Fruit fly (Drosophila melanogaster) whole organism, larva: ENCODE data around the gene Ac76E.

Experiments
- noc ChIP-seq: fragments of 200-800 bp; sonication (Bioruptor generic); optimal IDR thresholded peaks from 3 replicates; lab custom pipeline; 2019; ENCODE audit warnings: missing biosample characterization, mild to moderate bottlenecking, missing genetic modification characterization, moderate library complexity

Gene Ac76E

DNA sequence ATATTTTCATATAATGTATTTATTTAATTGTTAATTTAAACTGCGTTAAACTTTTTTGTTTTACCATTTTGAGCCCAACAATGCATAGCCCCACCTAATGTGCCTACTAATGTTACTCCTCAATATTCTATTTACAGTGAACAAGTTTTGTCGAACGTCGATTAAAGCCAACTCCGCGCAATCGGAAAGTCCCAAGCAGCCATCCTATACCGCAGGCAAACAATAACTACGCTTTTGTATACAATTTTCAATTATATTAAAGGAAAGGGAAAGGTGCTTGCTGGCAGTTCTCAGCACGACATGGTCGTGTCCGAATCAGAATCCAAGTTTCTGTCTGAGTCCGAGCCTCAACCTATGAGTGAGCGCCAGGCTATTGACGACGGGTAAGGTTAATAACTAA is 42.3 kb downstream of the Ac76E start, which contains the start of gene CG17732:
Gene CG17732, plus strand, starts transcription at position 301 of the 400 bp plus-strand sequence.
- no peak for TF ChIP-seq noc (tag; lab: Kevin White, UChicago)

DNA sequence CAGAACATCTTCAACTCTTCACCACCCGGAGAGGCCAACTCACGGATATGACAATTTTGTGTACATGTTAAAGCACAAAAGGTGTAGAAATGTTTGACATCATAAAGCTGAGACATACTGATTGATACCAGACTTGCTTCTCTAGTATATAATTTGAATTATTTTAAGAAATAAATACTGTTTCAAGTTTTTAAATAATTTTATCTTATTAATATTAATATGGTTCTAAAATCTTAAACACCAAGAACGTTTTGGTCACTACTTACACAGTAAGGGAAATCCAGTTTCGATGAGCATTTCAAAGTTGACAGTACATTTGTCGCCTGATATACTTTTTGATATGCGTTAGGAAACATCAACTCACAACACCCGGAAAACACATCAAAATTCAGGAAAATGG is 46.7 kb downstream of the Ac76E start, which contains the start of the genes hale and schuy:
Gene hale, minus strand, starts transcription at position 101 of the 400 bp plus-strand sequence.
Gene schuy, plus strand, starts transcription at position 326 of the 400 bp plus-strand sequence.
- TF ChIP-seq noc (tag; lab: Kevin White, UChicago) = no peak

DNA sequence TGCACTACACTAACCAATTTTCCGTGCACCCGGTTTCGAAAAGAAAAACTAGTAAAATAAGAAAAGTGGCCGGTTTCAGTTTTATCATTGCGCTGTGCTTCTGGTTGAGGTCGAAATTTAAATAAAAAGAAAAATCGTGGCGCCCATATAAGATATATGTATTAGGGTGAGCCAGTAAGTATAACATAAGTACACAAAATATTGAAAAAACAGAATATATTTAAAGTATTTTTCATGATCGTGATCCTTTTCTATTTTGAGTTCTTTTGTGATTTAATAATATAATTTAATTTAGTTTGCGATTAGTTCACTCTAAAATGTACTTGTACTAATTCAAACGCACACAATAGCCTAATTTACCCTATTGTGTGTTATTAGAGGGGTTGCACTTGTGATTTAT is 49.8 kb downstream of the Ac76E start, which contains the start of gene Csas:
Gene Csas, minus strand, starts transcription at position 101 of the 400 bp plus-strand sequence.
- TF ChIP-seq noc (tag; lab: Kevin White, UChicago) = no peak

DNA sequence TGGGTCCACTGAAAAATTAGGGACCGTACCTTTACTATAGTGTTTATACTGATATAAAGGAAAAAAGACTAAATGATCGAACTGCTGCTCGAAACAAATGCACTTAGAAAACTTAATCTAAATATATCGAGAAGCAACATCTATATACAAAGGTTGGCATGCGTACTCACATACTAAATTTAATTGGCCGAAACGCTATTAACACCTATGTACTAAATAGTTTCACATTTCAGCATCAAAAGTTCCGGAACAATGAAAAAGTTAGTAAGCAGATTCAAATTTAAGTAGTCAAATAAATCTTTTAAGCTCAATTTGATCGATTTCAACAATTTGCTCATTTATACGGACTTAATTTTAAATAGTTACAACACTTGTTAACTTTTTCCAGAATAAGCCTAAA is 52.0 kb downstream of the Ac76E start, which contains the start of gene fln:
Gene fln, minus strand, starts transcription at position 101 of the 400 bp plus-strand sequence.
- no peak for TF ChIP-seq noc (tag; lab: Kevin White, UChicago)

DNA sequence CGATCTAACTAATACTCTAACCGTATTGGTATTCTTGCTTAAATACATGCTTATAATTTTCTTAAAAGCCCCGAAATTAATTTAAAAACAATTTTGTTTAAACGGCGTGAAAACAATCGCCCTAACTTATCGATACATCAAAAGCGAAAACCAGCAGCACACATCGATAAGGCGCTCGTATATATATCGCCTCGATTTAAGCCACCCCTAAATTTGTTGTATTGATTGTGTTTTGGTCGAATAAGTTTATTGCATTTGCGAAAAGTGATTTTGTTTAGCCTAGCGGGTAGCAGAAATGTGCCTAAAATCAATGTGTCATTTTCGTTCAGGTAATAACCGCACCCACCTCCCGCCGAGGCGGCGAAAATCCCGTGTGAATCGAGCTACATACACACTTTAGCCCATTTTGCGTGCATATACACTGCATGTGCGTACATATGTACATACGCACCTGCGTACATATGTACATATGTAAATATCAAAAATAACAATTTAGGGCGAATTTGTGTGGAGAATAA is 52.7 kb downstream of the Ac76E start, which contains the start of the genes CG7646 and Nca:
Gene CG7646, plus strand, starts transcription at position 174 of the 518 bp plus-strand sequence.
Gene Nca, plus strand, starts transcription at position 174 of the 518 bp plus-strand sequence.
- TF ChIP-seq noc (tag; lab: Kevin White, UChicago) = no peak

DNA sequence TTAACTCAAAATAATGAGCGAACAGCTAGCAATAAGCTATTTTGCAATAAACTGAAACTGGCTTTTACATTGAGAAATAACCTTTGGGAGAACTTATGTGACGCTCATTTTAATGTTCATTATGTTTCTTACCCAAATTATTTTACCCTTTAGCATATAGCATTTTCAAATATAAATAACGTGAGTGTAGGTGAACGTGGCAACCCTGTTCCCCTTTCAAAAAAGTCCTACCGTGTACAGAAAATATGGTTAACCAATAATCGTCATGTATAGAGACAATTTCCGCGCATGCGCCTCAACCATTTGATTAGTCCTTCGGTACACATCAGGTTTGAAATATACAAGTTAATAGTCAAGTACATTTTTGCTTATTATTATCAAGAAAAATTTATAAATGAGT is 54.9 kb downstream of the Ac76E start:
- no peak for TF ChIP-seq noc (tag; lab: Kevin White, UChicago)

DNA sequence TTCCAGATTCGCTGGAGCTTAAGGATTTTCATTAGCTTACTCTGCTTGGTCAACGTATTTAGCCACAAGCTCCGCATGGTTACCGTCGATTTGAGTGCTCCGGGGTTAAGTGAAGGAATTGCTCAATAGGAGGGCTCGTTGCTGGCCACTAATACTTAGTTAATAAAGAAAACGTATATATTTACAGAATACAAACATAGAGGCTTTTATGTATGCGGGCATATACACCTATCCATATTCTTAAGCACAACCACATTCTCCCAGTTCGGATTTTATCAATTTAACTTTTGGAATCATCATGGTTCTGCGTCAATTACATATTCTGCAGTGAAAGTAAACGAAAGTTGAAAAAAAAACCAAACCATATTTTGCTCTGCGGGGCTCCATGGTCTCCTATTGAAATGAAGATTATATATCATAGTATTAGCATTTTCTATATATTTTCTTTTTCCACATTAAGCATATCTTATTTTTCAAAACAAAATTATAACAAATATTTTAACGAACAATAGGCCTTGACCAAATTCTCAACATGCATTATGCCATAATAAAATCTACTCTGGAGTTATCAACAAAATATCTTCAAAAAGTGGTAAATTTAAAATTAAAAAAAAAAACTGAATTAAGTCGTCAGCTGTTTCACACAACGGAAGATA is 61.1 kb downstream of the Ac76E start, which contains the start of the genes Tom20 and Gabat:
Gene Tom20, plus strand, starts transcription at position 564 of the 656 bp plus-strand sequence.
Gene Gabat, minus strand, starts transcription at position 606 of the 656 bp plus-strand sequence.
- no peak for TF ChIP-seq noc (tag; lab: Kevin White, UChicago)

DNA sequence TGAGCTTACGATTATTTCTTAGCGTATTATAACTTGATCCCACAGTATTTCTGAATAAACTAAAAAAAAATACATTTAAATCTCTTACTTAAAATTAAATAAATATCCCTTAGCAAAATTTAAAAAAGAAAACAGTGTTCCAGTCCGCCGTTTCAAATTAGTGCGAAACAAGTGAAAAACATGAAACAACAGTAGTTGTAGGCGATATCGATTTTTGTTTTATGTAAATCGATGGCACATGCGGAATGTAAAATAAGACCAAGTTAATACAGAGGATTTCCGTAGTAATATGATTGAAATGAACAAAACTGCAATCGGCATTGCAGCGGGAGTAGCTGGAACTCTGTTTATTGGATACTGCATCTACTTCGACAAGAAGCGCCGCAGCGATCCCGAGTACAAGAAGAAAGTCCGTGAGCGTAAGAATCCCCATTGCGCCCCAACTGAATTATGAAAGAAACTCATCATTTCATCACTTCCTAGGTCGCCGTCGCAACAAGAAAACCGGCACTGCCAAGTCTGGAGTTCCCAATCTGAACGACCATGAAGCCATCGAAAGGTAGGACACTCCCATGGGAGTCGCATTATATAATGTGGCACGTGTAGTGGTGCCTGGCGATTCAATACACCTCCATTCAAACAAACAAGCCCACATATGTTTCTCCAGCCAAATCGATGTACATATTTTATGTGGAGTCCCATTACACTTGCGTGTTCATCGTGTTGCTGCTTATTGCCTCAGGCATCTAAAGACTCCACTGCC is 62.0 kb downstream of the Ac76E start:
- no peak for TF ChIP-seq noc (tag; lab: Kevin White, UChicago)

DNA sequence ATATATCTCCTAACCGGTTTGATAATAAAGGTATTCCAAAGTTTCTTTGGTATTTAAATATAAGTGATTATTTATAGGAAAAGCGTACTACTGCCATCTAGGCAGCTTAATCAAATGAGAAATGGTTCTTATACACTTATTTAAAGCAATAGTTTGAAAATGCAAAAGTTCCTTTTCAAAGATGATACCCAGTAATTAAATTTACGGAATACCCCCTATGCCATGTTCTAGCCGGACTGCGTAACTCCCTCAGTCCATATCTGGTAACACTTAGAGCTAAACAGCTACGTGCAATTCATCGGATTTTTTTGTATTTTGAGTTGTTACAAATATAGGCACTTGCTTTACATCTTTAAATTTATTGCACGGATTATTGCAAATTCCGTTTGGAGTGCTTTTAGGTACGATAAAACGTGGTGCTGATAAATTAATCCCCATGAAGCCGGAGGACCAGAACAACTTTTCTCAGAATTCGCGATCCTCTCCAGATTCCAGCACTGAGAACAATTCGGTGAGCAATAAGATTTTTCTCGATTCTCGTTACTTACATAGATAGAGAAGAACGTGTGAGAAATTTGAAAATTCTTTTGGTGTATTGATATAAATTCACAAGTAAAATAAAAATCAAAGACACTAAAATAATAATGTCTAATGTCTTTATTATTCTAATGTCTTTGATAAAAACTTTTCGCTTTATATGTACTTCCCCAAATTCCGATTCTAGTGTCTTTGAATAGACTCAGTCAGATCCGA is 63.6 kb downstream of the Ac76E start, which contains the start of gene CG7668:
Gene CG7668, plus strand, starts transcription at position 255 of the 753 bp plus-strand sequence.
- TF ChIP-seq noc (tag; lab: Kevin White, UChicago) = peak; percentile 88

DNA sequence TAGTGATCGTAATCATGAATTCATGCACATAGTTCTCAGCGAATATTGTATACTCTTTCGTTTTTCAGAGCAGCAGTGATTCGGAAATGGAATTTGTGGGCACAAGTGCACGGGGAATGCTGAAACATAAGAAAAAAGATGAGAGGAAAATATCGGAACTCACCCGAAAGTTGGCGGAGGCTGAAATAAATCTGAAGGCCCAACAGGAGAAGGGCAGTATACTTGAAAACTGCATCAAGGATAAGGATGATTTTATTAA is 64.1 kb downstream of the Ac76E start:
- no peak for TF ChIP-seq noc (tag; lab: Kevin White, UChicago)

DNA sequence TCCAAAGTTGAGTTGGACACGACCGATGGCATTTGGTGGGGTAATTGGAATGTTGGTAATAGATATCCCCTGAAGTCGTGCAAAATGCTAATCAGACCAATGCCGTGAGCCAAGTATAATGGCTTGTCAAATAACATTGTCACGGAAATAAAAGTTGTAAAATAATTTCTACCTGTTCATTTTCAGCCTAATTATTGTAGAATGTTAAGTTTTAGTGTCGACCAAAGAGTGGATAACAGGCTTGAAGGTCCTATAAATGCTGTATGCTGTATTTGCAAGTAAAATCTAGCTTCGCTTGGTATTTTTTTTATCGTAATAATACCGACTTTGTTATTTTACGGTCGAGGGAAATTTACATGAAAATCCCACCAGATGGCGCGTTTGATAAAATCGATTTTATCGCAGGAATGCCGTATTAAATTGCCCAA is 65.4 kb downstream of the Ac76E start:
- no peak for TF ChIP-seq noc (tag; lab: Kevin White, UChicago)

DNA sequence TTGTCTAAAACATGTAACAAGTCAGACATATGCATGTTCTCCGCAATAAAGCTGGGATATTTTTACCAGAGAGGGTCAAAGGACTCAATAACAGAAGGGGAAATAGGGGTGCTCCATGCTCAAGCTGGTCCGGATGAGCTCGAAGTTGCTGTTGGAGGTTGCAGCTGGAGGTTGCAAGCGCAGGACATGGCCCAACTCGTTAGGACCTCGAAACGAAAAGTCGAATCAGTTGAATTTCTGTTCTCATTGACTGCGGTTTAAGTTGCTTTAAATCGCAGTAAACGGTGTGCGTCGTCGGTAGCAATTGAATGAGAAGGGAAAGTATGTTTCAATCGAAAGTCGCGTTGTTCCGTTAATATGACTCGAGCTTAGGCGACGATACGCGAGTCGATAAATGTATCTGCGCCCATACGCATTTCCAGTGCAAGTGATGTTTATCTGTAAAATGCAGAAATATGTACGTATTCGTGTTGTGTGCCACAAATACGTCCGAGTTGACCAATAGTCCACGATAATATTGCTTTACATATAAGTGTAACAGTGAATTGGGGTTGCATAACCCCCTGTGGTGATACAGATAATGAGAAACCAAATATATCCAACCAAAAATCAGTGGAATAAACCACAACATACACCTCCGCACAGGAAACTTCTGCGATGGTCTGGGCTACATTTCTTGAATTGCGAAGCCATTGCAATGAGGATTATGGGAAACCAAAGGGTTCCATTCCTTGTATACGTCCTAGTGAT is 66.1 kb downstream of the Ac76E start, which contains the start of gene kug:
Gene kug, plus strand, starts transcription at position 269 of the 750 bp plus-strand sequence.
- TF ChIP-seq noc (tag; lab: Kevin White, UChicago) = no peak

DNA sequence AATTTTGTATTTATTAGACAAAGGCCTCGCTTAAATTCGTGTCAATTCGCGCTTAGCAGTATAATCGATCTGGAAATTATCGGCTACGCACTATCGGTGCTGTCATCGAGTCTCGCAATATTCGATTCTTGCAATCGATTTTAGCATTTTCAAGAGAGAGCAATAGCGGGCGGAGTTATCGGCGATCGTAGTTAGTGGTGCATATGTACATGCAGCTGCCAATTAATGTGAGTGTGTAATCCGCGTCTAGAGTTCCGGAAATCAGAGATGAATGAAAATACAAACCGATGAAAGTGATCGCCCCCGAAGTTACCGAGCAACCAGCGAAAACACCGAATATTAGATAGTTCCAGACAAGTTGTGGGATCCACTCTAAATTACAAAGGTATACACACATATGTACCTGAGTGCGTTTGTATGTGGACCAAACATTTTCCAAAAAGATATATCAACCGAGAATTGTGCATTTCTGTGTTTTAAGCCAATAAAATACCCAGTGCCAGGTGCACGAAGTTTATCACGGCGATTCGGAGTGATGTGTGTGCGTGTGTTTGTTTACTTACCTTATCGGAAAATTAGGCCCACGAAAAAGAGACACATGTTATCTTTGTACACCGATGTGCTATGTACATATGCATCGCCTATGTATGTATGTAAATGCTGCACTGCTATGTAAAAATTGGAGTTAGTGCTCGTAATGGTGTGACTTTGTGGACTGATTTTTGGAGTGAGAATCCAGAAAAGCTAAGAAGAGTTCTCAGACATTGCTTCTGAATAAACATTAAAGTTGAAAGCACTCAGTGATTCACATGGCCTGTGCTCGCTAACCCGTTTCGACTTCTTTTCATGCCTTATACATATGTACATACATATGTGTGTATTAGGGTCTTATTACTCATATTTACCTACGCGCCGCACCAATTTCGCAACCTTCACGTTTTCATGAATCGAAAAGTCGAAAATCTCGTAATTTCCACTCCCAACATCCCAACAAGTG is 67.5 kb downstream of the Ac76E start:
- no peak for TF ChIP-seq noc (tag; lab: Kevin White, UChicago)
